Worm (Caenorhabditis elegans): Measurements from ENCODE around the gene str-175.

str-175 gene

DNA sequence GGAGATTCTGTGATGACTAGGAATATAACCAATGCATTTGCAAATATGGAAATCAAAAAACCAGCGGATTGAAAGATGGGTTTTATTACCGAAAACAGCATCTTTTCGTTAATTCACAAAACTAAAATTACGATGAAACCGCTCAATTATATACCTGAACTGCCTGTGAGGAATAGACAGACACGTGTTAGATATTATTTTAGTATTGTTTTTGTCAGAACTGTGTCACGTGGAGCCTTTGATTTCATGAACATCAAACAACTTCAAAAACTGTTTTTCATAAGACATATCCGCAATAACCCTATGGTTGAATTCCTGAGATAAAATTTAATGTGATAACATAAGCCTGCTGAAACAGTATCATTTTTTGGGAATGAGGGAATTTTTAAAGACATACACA, 33.5 kb upstream of the str-175 start, which contains the start of gene str-161:
Gene str-161 (minus strand): TSS at position 101 of the 400 bp plus-strand sequence.
- TF ChIP-seq ceh-2 (tag; optimal IDR thresholded peaks at IDR 0.05), result no peak

DNA sequence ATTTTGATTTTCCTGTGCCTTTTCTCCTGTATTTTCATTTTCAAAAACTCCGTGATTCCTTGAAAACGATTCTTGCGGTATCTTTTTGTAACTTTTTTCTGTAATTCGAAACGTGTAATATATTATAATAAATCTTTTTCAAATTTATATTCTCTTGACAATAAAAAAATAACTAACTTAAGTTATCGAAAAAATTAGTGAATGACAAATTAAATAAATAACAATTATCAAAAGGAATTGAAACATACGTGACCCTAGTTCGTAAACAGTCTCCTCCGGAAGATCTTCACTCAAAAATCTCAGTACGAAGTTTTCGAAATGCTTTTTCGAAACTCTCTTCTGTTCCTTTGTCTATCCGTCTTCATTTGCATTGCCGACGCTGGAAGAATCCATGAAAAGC, 20.1 kb upstream of the str-175 start, which contains the start of gene T08B6.9:
Gene T08B6.9 (plus strand): TSS at position 301 of the 400 bp plus-strand sequence.
- TF ChIP-seq eyg-1 (tag; optimal IDR thresholded peaks at IDR 0.05) (no peak), sox-2 (GFP tag; IDR thresholded peaks at IDR 0.05) (no peak), ceh-19 (GFP tag; optimal IDR thresholded peaks at IDR 0.05) (no peak), nhr-232 (tag; optimal IDR thresholded peaks at IDR 0.05) (no peak), madf-2 (tag; optimal IDR thresholded peaks at IDR 0.05) (no peak), lim-6 (tag; optimal IDR thresholded peaks at IDR 0.05) (no peak), nhr-11 (tag; optimal IDR thresholded peaks at IDR 0.05) (no peak), ceh-45 (GFP tag; IDR thresholded peaks at IDR 0.05) (no peak), tbx-7 (tag; optimal IDR thresholded peaks at IDR 0.05) (no peak), sox-4 (tag; optimal IDR thresholded peaks at IDR 0.05) (no peak), ceh-18 (tag; optimal IDR thresholded peaks at IDR 0.05) (no peak), pha-2 (tag; optimal IDR thresholded peaks at IDR 0.05) (no peak), ets-4 (tag; optimal IDR thresholded peaks at IDR 0.05) (no peak), npax-4 (tag; optimal IDR thresholded peaks at IDR 0.05) (no peak), ama-1 (optimal IDR thresholded peaks at IDR 0.05) (no peak), Y22D7AL.16 (tag; optimal IDR thresholded peaks at IDR 0.05) (no peak)

DNA sequence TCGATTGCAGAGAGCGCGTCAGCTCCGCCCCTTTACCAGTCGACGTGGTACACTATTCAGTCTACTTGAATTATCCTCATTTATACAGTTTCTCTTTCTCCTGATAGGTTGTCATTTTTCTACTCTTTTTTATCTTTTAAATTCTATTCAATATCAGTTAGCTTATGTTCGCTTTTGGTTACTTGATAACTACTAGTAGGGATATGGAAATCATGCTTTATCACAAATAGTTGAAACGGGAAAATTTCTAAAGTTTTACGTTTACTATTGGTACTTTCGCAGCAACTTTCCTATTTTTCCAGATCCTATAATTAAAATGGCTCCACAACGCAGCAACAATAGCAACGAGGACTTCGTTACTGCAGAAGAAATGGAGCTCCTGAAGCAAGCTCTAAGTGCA, 19.2 kb upstream of the str-175 start, which contains the start of gene sgnh-1:
Gene sgnh-1 (plus strand): TSS at position 301 of the 400 bp plus-strand sequence.
- TF ChIP-seq odd-2 (tag; optimal IDR thresholded peaks at IDR 0.05) (no peak), elt-4 (tag; optimal IDR thresholded peaks at IDR 0.05) (no peak), ceh-30 (tag; optimal IDR thresholded peaks at IDR 0.05) (no peak), zip-5 (tag; optimal IDR thresholded peaks at IDR 0.05) (no peak), unc-42 (tag; optimal IDR thresholded peaks at IDR 0.05) (no peak), ceh-24 (tag; optimal IDR thresholded peaks at IDR 0.05) (no peak)

DNA sequence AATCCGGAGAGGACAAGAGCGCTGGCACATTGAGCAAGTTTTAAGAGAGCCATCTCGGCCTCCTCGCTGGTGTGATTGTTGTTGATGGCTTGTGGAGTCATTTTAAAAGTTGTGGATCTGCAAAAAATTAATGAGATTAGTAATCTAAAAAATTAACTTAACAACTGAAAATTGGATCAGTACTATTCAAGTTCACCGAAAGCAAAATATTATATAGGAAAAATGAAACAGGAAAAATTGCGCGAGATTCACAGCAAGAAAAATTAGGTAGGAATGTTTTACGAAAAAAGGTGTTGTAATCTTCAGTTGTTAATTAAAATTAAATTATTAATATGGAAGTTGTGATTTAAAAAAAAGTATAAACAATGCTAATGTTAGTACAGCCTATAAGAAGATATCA, 16.8 kb upstream of the str-175 start, which contains the start of gene T08B6.1:
Gene T08B6.1 (minus strand): TSS at position 101 of the 400 bp plus-strand sequence.
- TF ChIP-seq ceh-48 (tag; optimal IDR thresholded peaks at IDR 0.05), result no peak
- TF ChIP-seq fax-1 (tag; optimal IDR thresholded peaks at IDR 0.05), result no peak
- TF ChIP-seq unc-55 (GFP tag; optimal IDR thresholded peaks at IDR 0.05), result no peak
- no peak for TF ChIP-seq lin-11 (tag; optimal IDR thresholded peaks at IDR 0.05)
- TF ChIP-seq Y22D7AL.16 (tag; optimal IDR thresholded peaks at IDR 0.05), result no peak
- TF ChIP-seq sox-4 (tag; optimal IDR thresholded peaks at IDR 0.05), result no peak

DNA sequence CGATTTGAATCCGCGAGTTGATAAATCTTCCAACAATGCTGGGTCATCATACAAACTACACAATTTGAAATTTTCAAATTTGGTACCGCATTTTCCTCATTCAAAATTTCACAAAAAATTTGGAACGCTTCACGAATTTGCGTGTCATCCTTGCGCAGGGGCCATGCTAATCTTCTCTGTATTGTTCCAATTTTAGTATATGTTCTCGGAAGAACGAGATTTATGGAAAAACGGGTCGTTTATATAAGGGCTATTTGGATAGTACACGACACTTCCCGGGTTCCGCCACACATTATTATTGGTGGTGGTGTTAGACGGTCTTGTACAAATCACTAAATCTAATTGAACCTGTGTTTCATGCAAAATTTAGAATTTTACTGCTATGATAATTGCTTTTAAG, 15.0 kb upstream of the str-175 start:
- TF ChIP-seq Y22D7AL.16 (tag; optimal IDR thresholded peaks at IDR 0.05) (no peak), pqm-1 (tag; optimal IDR thresholded peaks at IDR 0.05) (no peak), pha-4 (tag; optimal IDR thresholded peaks at IDR 0.05) (no peak), ceh-31 (tag; optimal IDR thresholded peaks at IDR 0.05) (no peak), pag-3 (tag; optimal IDR thresholded peaks at IDR 0.05; ENCODE audit: borderline replicate concordance) (no peak), hlh-15 (tag; optimal IDR thresholded peaks at IDR 0.05) (no peak), odd-2 (tag; optimal IDR thresholded peaks at IDR 0.05) (no peak), T23F11.4 (GFP tag; optimal IDR thresholded peaks at IDR 0.05) (no peak), C38D4.7 (GFP tag; optimal IDR thresholded peaks at IDR 0.05) (no peak), unc-3 (GFP tag; conservative IDR thresholded peaks at IDR 0.05) (no peak), unc-3 (tag; optimal IDR thresholded peaks at IDR 0.05) (no peak), F13H6.1 (tag; optimal IDR thresholded peaks at IDR 0.05) (no peak), hlh-13 (GFP tag; optimal IDR thresholded peaks at IDR 0.05) (no peak), hlh-30 (tag; optimal IDR thresholded peaks at IDR 0.05; ENCODE audit: insufficient read depth) (no peak)

Measured in whole organism, late embryonic.